Worm (Caenorhabditis elegans): Measurements from ENCODE around the gene Y45F3A.4.

Gene Y45F3A.4

DNA sequence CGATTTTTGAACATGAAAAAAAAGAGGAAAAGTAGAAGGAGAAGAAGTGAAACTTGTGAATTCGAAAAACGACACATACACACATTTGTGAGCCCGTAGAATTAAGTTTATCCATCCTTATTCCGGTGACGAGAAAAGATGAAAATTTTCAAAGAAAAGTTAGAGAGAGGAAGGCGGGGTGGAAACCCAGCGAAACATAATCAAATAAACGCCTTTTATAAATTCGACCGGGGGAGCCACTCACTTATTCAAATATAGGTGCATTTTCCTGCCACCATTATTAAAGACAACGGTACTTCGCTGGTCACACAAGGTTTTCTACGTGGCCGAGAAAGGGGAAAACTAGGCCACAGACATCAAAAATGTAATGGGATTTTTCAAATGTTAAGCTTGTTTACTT, 8.3 kb upstream of the Y45F3A.4 start:
- TF ChIP-seq unc-62 (GFP tag; optimal IDR thresholded peaks at IDR 0.05) = no peak

DNA sequence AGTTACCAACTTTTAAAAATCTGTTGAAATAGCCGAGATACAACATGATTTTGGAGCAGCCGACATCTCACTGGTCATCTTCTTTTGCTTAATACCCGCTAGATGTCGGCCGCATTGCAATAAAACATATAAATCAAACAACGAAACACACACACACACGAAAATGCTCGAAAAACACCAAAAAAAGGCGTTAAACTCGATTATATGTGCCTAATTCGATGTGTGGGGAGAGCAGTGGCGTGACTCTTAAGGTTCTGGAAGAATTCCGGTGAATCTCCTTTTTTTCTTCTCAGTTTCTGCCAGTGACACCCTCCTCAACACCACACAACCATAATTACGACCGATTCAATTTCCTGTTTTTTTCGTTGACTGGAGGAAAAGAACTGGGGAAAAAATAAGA, 5.0 kb upstream of the Y45F3A.4 start:
- TF ChIP-seq unc-62 (GFP tag; optimal IDR thresholded peaks at IDR 0.05) = no peak

DNA sequence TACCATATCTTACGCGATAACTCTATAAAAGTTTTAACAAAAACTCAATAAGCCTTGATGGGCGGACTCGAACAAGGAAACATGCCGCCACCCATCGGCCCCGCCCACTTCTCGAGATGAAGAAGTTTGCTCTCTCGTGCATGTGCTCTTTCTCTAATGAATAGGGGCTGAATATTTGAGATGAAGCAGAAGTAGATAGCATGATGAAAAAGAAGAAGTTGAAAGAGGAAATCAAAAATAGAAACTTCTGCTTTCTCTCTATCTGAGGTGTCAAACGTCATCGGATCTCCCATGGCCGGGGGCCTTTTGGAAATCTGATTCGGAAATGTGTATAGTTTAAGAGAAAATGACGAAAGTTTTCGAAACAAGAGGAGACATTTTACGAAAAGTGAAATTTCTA, 3.7 kb upstream of the Y45F3A.4 start:
- TF ChIP-seq unc-62 (GFP tag; optimal IDR thresholded peaks at IDR 0.05) = no peak

ce11 chrIII:10577782-10578181, 2.6 kb upstream of the Y45F3A.4 start:
- no peak for TF ChIP-seq unc-62 (GFP tag; optimal IDR thresholded peaks at IDR 0.05)

DNA sequence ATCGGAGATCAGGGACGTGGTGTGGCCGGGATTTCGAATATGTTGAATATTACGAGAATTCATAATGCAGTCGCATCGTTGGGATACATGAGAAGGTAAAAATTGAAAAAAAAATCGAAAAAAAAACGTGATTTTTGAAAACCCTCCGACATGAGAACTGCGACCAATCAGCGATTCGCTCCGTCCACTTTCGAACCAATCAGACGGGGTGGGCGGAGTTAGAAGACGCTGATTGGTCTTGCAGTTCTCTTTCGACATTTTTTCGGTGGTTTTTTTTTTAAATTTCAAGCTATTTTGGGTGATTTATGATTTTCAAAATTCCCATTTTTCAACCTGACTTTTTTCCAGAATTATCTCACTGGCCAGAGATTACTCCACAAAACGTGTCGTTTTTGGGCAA, 6.0 kb downstream of the Y45F3A.4 start:
- no peak for TF ChIP-seq unc-62 (GFP tag; optimal IDR thresholded peaks at IDR 0.05)

ce11 chrIII:10565926-10566325, 9.3 kb downstream of the Y45F3A.4 start, which contains the start of gene acdh-11:
acdh-11 (plus strand) TSS chrIII:10566258.
- no peak for TF ChIP-seq unc-62 (GFP tag; optimal IDR thresholded peaks at IDR 0.05)

DNA sequence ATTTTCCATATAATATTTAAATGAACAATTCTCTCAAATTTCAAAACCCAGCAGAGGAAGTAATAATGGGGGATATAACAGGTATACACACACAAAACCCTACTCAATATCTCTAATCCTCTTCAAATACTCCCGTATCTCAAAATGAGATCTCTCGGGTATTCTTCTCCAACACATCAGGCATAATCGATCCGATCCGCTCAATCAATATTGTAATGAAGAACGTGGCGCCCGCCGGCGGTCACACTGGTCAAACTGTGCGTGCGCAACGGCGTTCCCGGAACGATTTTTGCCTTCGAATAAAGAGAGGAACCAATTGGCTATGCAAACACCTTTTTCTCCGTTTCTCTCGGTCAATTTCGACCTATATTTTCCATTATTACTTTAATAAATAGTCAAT, 12.7 kb downstream of the Y45F3A.4 start:
- no peak for TF ChIP-seq unc-62 (GFP tag; optimal IDR thresholded peaks at IDR 0.05)

- TF ChIP-seq unc-62 (GFP tag; optimal IDR thresholded peaks at IDR 0.05) = no peak
Observed at ce11 chrIII:10561904-10562303, 13.3 kb downstream of the Y45F3A.4 start, which contains the start of gene Y45F3A.1. Y45F3A.1 (minus strand) TSS chrIII:10561915.

DNA sequence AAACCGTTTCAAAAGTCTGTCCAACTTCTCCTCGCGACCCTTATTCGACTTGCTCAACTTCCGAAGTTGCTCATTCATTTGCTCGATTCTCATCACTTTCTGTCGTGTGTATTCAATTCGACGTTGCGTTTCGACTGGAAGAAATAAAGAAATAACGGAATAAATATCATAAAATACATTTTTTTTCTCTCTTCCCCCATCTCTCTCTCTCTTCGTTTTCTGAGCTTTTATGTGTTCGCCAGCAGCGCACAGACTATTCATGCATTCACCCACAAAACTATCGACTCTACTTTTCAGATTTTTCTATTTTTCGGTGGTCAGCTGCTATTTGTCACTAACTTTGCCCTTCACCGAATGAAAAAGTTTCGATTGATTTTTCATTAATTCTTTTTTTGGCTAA, 14.9 kb downstream of the Y45F3A.4 start, which contains the start of gene rab-30:
Gene rab-30, plus strand, starts transcription at position 301 of the 400 bp plus-strand sequence.
- TF ChIP-seq unc-62 (GFP tag; optimal IDR thresholded peaks at IDR 0.05) = no peak

DNA sequence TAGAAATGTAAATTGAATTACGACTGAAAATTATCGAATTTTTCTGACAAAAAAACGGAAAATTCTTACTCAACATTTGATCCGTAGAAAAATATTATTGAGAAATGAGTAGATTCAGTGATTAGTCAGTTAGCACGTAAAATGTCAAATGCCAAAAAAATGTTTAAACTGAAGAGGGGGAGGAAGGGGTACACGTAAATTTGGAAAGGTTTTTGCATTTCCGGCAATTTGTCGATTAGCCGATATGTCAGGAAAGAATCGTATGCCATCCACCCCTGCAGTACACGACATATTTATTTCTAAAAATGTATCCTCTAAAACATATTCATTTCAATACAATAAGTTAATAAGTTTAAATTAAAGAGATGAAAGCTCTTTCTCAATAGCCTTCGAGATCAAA, 17.3 kb downstream of the Y45F3A.4 start, which contains the start of gene T21C12.4:
Gene T21C12.4, minus strand, starts transcription at position 101 of the 400 bp plus-strand sequence.
- no peak for TF ChIP-seq unc-62 (GFP tag; optimal IDR thresholded peaks at IDR 0.05)

DNA sequence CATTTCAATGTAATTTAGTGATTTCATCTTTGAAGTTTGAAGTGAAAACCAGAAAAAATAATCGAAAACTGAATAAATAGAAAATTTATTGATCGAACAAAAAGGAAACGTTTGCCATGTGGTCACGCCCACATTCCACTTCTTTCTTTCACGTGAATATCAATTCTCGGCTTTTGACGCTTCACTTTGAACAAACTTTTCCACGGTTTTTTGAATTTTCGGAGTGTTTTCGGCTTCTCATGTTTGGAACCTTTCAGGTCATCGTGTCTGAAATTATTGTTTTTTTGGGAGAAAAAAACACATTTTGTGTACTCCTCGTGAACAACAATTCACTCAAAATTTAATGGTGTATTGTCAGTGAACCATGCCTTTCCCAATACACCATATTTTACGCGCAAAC, 22.3 kb downstream of the Y45F3A.4 start, which contains the start of gene T21C12.8:
Gene T21C12.8, minus strand, starts transcription at position 101 of the 400 bp plus-strand sequence.
- no peak for TF ChIP-seq unc-62 (GFP tag; optimal IDR thresholded peaks at IDR 0.05)

DNA sequence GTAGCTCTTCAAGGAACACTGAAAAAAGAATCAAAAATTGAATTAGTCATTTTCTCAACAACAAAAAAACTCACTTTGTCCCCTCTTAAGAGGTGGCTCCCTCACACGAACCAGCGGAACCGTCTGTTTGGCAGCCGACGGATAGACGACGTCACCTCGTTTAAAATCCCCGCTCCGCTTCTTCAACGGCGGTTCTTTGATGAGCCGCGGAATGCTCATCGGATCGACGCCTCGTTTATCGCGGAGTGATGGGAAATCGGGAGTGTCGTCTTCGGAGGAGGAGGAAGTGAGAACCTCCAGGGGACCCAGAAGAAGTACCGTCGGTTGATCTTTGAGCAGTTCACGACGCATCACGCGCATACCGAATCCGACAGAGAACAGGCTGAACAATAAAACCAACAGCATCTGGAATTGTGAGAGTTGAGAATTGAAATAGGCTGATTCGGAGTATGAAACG, 36.4 kb downstream of the Y45F3A.4 start, which contains the start of gene nlp-68:
Gene nlp-68, minus strand, starts transcription at position 407 of the 457 bp plus-strand sequence.
- TF ChIP-seq unc-62 (GFP tag; optimal IDR thresholded peaks at IDR 0.05) = no peak

DNA sequence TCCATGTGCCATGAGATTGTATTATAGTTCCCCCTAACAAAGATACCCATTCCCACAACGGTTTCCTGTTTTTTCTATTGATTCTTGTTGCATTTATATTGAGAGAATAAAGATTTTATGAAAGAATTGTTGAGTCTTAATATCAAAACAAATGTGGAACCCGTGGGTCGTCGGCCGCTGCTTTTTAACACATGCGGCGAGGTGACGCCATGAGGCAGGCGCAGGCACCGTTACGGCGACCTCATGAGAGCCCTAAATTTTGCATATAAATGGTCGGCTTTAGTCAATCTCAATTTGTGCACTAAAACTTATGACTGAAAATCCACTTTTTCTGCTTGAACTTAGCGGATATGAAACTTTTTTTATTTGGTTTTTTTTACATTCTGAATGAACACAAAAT, 37.7 kb downstream of the Y45F3A.4 start:
- no peak for TF ChIP-seq unc-62 (GFP tag; optimal IDR thresholded peaks at IDR 0.05)

DNA sequence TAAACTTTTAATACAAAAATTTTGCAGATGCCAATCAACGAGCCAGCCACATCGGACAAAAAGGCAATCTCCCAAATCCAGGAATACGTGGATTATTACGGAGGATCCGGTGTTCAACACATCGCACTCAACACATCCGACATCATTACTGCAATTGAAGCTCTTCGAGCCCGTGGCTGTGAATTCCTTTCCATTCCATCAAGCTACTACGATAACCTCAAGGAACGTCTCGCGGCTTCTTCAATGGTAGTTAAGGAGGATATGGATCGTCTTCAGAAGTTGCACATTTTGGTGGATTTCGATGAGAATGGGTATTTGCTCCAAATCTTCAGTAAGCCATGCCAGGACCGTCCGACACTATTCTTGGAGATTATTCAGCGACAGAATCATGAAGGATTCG, 38.2 kb downstream of the Y45F3A.4 start:
- no peak for TF ChIP-seq unc-62 (GFP tag; optimal IDR thresholded peaks at IDR 0.05)

- no peak for TF ChIP-seq unc-62 (GFP tag; optimal IDR thresholded peaks at IDR 0.05)
Observed at ce11 chrIII:10536087-10536723, 39.0 kb downstream of the Y45F3A.4 start.

- no peak for TF ChIP-seq unc-62 (GFP tag; optimal IDR thresholded peaks at IDR 0.05)
Observed at ce11 chrIII:10535226-10535625, 40.0 kb downstream of the Y45F3A.4 start, which contains the start of gene hpd-1. hpd-1 (plus strand) TSS chrIII:10535526.

- no peak for TF ChIP-seq unc-62 (GFP tag; optimal IDR thresholded peaks at IDR 0.05)
Observed at ce11 chrIII:10534191-10534590, 41.0 kb downstream of the Y45F3A.4 start.
